Worm (Caenorhabditis elegans) whole organism, L2 larva: ENCODE results near the gene F49E12.10.
"Not testable (repeated sequence)": the region's sequence is repeated elsewhere in the genome, so short reads cannot be mapped to it uniquely, and the experiment has no call there.

Experiments
- F13H6.1 ChIP-seq: sonication (generic microtip); optimal IDR thresholded peaks from 2 replicates; lab custom pipeline; 2016; ENCODE audit warnings: missing genetic modification characterization, missing compliant biosample characterization
- R02D3.7 ChIP-seq: fragments of 150-350 bp; optimal IDR thresholded peaks from 2 replicates; lab custom pipeline; 2014; ENCODE audit warnings: missing biosample characterization, missing genetic modification characterization
- Y55F3AM.14 ChIP-seq: fragments of 200-800 bp; sonication (Bioruptor generic); optimal IDR thresholded peaks from 2 replicates; lab custom pipeline; 2018; ENCODE audit warnings: mild to moderate bottlenecking, missing genetic modification characterization, missing compliant biosample characterization
- alr-1 ChIP-seq: fragments of 150-350 bp; optimal IDR thresholded peaks from 2 replicates; lab custom pipeline; 2014; ENCODE audit warnings: missing biosample characterization, missing genetic modification characterization
- aly-2 ChIP-seq: fragments of 150-350 bp; optimal IDR thresholded peaks from 2 replicates; lab custom pipeline; 2014; ENCODE audit warnings: missing biosample characterization, missing genetic modification characterization
- ama-1 ChIP-seq: fragments of 150-350 bp; optimal IDR thresholded peaks from 2 replicates; lab custom pipeline; 2018; ENCODE audit warnings: inconsistent platforms
- ceh-16 ChIP-seq: fragments of 150-350 bp; optimal IDR thresholded peaks from 2 replicates; lab custom pipeline; 2014; ENCODE audit warnings: missing biosample characterization, missing genetic modification characterization
- crh-2 ChIP-seq: sonication (generic microtip); optimal IDR thresholded peaks from 2 replicates; lab custom pipeline; 2017; ENCODE audit warnings: missing biosample characterization, missing genetic modification characterization
- egl-27 ChIP-seq: sonication (generic microtip); optimal IDR thresholded peaks from 3 replicates; lab custom pipeline; 2017; ENCODE audit warnings: missing biosample characterization, missing genetic modification reagents, missing genetic modification characterization
- elt-1 ChIP-seq: fragments of 150-350 bp; optimal IDR thresholded peaks from 2 replicates; lab custom pipeline; 2014; ENCODE audit warnings: missing biosample characterization, missing genetic modification characterization
- lin-39 ChIP-seq: fragments of 150-350 bp; optimal IDR thresholded peaks from 2 replicates; lab custom pipeline; 2014; ENCODE audit warnings: missing biosample characterization, missing genetic modification reagents, missing genetic modification characterization
- lsy-2 ChIP-seq, 2 experiments: fragments of 150-350 bp in 1 of 2; sonication (generic microtip) in 1 of 2; optimal IDR thresholded peaks; 2 replicates each; lab custom pipeline; 2014 to 2017; ENCODE audit warnings: missing biosample characterization in 2 of 2, missing genetic modification characterization in 2 of 2
- mab-5 ChIP-seq: fragments of 150-350 bp; optimal IDR thresholded peaks from 2 replicates; lab custom pipeline; 2014; ENCODE audit warnings: missing biosample characterization, missing genetic modification characterization
- nhr-10 ChIP-seq: sonication (generic microtip); optimal IDR thresholded peaks from 2 replicates; lab custom pipeline; 2017; ENCODE audit warnings: missing biosample characterization, missing genetic modification characterization
- nhr-11 ChIP-seq: fragments of 150-350 bp; optimal IDR thresholded peaks from 2 replicates; lab custom pipeline; 2014; ENCODE audit warnings: missing biosample characterization, missing genetic modification characterization
- nhr-12 ChIP-seq: fragments of 150-350 bp; optimal IDR thresholded peaks from 2 replicates; lab custom pipeline; 2014; ENCODE audit warnings: missing biosample characterization, missing genetic modification characterization
- nhr-129 ChIP-seq: fragments of 150-350 bp; optimal IDR thresholded peaks from 2 replicates; lab custom pipeline; 2014; ENCODE audit warnings: missing biosample characterization, missing genetic modification characterization
- nhr-21 ChIP-seq: fragments of 150-350 bp; optimal IDR thresholded peaks from 2 replicates; lab custom pipeline; 2014; ENCODE audit warnings: missing biosample characterization, missing genetic modification characterization
- nhr-23 ChIP-seq: fragments of 150-350 bp; optimal IDR thresholded peaks from 2 replicates; lab custom pipeline; 2014; ENCODE audit warnings: missing biosample characterization, missing genetic modification reagents, missing genetic modification characterization
- nhr-237 ChIP-seq: fragments of 150-350 bp; optimal IDR thresholded peaks from 2 replicates; lab custom pipeline; 2014; ENCODE audit warnings: missing biosample characterization, missing genetic modification characterization
- nhr-25 ChIP-seq: fragments of 150-350 bp; sonication (generic microtip); optimal IDR thresholded peaks from 3 replicates; lab custom pipeline; 2014; ENCODE audit warnings: missing biosample characterization, missing genetic modification characterization
- nhr-6 ChIP-seq: fragments of 150-350 bp; optimal IDR thresholded peaks from 2 replicates; lab custom pipeline; 2014; ENCODE audit warnings: missing biosample characterization, missing genetic modification characterization
- nhr-77 ChIP-seq: fragments of 150-350 bp; optimal IDR thresholded peaks from 2 replicates; lab custom pipeline; 2014; ENCODE audit warnings: missing biosample characterization, missing genetic modification characterization
- peb-1 ChIP-seq: fragments of 150-350 bp; optimal IDR thresholded peaks from 2 replicates; lab custom pipeline; 2014; ENCODE audit warnings: missing biosample characterization, missing genetic modification characterization
- sem-4 ChIP-seq: fragments of 150-350 bp; optimal IDR thresholded peaks from 2 replicates; lab custom pipeline; 2014; ENCODE audit warnings: missing biosample characterization, missing genetic modification reagents, missing genetic modification characterization
- unc-39 ChIP-seq: fragments of 150-350 bp; optimal IDR thresholded peaks from 2 replicates; lab custom pipeline; 2014; ENCODE audit warnings: missing biosample characterization, missing genetic modification characterization
- zag-1 ChIP-seq: fragments of 150-350 bp; optimal IDR thresholded peaks from 2 replicates; lab custom pipeline; 2014; ENCODE audit warnings: missing biosample characterization, missing genetic modification characterization
- ztf-1 ChIP-seq: fragments of 200-800 bp; sonication (Bioruptor generic); conservative IDR thresholded peaks from 2 replicates; pipeline ENCODE4 v1.3.6; 2022; ENCODE audit warnings: missing genetic modification characterization, missing compliant biosample characterization

F49E12.10 gene

ce11 chrII:8415035-8415434 lies 24.2 kb downstream of the F49E12.10 start:
- TF ChIP-seq unc-39 (tag; lab: Kevin White, UChicago) (no peak), R02D3.7 (tag; lab: Kevin White, UChicago) (no peak), F13H6.1 (no peak), nhr-21 (no peak), nhr-25 (tag; lab: Kevin White, UChicago) (no peak), ztf-1 (GFP tag; lab: Robert Waterston, UW) (no peak)

ce11 chrII:8415462-8416037 lies 24.7 kb downstream of the F49E12.10 start:
- TF ChIP-seq nhr-129 (tag; lab: Kevin White, UChicago) (no peak), ceh-16 (tag; lab: Kevin White, UChicago) (peak; percentile 37), elt-1 (tag; lab: Kevin White, UChicago) (peak; percentile 17)

DNA sequence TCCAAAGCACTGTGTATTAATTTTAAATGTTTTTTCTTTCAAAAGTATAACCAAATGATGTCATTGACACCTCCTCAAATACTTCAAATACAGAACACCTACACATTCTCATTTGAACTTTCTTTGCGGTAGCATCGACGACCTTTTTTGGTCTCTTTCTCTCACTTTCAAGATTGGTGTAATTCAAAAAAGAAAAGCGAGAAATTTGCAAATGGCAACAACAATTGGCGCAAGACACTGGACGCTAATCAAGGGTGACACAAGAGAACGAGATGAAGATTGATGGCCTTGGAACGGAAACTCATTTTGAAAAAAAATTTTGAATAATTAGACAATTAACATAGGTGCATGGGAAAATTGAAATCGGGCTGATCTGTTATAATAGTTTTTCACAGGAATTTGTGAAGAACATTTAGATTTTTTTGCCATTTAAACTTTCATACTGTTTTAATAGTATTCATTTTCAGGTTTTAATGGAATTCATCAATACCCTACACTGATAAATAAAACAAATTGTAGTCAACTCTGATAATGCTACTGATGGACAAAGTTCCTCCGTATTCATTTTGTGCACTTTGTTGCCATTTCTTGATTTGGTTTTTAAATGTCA lies 26.3 kb downstream of the F49E12.10 start, which contains the start of gene fdgt-2:
TSS of gene fdgt-2 (plus strand) at position 560 of the 610 bp plus-strand sequence.
- no peak for TF ChIP-seq lsy-2 (tag; optimal IDR thresholded peaks at IDR 0.05; lab: Kevin White, UChicago)
- TF ChIP-seq nhr-25 (tag; lab: Kevin White, UChicago) = peak; percentile 43
- peak; percentile 77 for TF ChIP-seq ceh-16 (tag; lab: Kevin White, UChicago)

ce11 chrII:8419015-8419414 lies 28.2 kb downstream of the F49E12.10 start:
- TF ChIP-seq peb-1 (tag; lab: Kevin White, UChicago) (no peak), nhr-25 (tag; lab: Kevin White, UChicago) (peak; percentile 76), nhr-12 (peak; percentile 81), mab-5 (tag; lab: Kevin White, UChicago) (peak; percentile 25)

DNA sequence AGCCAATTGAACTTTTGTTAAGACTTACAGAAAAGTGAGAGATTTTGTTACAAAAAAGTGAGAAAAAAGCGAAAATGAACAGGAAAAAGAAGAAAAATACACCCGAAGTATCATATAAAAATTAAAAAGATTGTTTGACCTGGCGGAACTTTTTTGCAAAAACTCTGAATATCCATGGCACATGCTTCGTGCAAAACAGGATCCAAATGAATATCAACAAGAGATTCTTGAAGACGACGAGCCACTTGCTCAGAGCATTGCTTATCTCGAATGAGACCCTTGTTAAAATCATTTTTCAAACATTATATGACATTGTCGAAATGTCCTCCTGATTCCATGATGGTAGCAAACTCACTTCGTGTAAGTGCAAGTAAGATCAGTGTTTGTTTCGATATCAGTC lies 28.9 kb downstream of the F49E12.10 start, which contains the start of gene F14E5.8:
TSS of gene F14E5.8 (plus strand) at position 301 of the 400 bp plus-strand sequence.
- not testable (repeated sequence) for TF ChIP-seq mab-5 (tag; lab: Kevin White, UChicago); F13H6.1; zag-1 (tag; lab: Kevin White, UChicago)

DNA sequence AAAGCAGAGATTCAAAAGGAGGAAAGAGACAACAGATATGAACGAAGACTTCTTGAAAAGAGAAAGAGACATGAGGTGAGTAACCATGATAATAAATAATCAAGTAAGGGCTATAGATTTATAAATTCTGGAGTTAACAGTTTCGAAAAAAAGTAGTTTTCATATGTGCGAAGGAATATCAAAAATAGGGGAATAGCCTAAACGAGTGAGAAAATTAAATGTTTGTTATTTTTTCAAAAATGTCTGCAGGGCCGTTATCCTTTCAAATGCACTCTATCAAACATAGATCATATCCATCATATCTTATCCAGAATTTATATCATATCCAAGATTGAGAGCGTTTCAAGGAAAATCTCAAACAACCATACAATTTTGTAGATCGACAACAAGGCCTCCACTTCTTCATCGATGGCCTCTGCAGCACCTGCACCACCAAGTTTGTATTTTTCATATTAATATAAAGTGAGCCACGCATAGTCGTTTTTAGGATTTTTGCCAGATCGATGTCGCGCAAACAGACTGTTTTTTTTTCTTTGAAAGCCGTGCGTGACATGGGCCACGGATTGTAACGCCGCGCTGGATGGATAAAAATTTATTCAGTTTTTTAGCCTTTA lies 30.0 kb downstream of the F49E12.10 start:
- TF ChIP-seq nhr-10 (no peak), nhr-12 (peak; percentile 85), egl-27 (tag; lab: Kevin White, UChicago) (no peak), mab-5 (tag; lab: Kevin White, UChicago) (no peak), F13H6.1 (no peak), ztf-1 (GFP tag; lab: Robert Waterston, UW) (no peak), crh-2 (tag; lab: Kevin White, UChicago) (no peak), alr-1 (tag; lab: Kevin White, UChicago) (no peak), sem-4 (no peak), R02D3.7 (tag; lab: Kevin White, UChicago) (no peak), nhr-11 (no peak), nhr-237 (tag; lab: Kevin White, UChicago) (no peak), nhr-77 (no peak), unc-39 (tag; lab: Kevin White, UChicago) (no peak), aly-2 (tag; lab: Kevin White, UChicago) (no peak), nhr-25 (tag; lab: Kevin White, UChicago) (peak; percentile 85), lin-39 (tag; lab: Kevin White, UChicago) (no peak)

DNA sequence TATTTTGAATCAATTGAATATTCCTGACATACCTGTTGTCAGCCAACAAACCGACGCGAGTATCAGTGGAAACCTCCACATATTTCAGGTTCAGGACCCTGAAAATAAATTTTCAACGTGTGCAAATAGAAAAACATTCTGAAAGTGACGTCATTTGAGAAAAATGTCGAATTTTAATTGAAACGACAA lies 37.8 kb downstream of the F49E12.10 start, which contains the start of gene F14E5.2:
TSS of gene F14E5.2 (minus strand) at position 101 of the 189 bp plus-strand sequence.
- TF ChIP-seq egl-27 (tag; lab: Kevin White, UChicago) (no peak), nhr-21 (no peak), ama-1 (lab: Kevin White, UChicago) (no peak), nhr-23 (tag; lab: Kevin White, UChicago) (no peak), nhr-6 (tag; lab: Kevin White, UChicago) (no peak), crh-2 (tag; lab: Kevin White, UChicago) (no peak), nhr-129 (tag; lab: Kevin White, UChicago) (no peak), aly-2 (tag; lab: Kevin White, UChicago) (no peak), R02D3.7 (tag; lab: Kevin White, UChicago) (no peak), Y55F3AM.14 (no peak)
